Worm (Caenorhabditis elegans) whole organism, late embryonic: Measurements from ENCODE around the gene R148.5.

Experiments used
- C08G9.2 ChIP-seq: sonication (generic microtip); optimal IDR thresholded peaks from 2 replicates; lab custom pipeline; 2016; ENCODE audit warnings: mild to moderate bottlenecking, missing genetic modification characterization, moderate library complexity, missing compliant biosample characterization
- F13H6.1 ChIP-seq: sonication (generic microtip); optimal IDR thresholded peaks from 2 replicates; lab custom pipeline; 2016; ENCODE audit warnings: missing genetic modification characterization, missing compliant biosample characterization
- ceh-19 ChIP-seq: fragments of 200-800 bp; sonication (Bioruptor generic); optimal IDR thresholded peaks from 2 replicates; lab custom pipeline; 2018; ENCODE audit warnings: mild to moderate bottlenecking, missing genetic modification characterization, missing compliant biosample characterization
- ceh-48 ChIP-seq: sonication (generic microtip); optimal IDR thresholded peaks from 2 replicates; lab custom pipeline; 2016; ENCODE audit warnings: missing genetic modification characterization, inconsistent platforms, missing compliant biosample characterization
- elt-4 ChIP-seq: sonication (generic microtip); optimal IDR thresholded peaks from 2 replicates; lab custom pipeline; 2016; ENCODE audit warnings: missing genetic modification characterization, missing compliant biosample characterization
- fkh-10 ChIP-seq: fragments of 150-350 bp; optimal IDR thresholded peaks from 2 replicates; lab custom pipeline; 2014; ENCODE audit warnings: missing biosample characterization, missing genetic modification reagents, missing genetic modification characterization
- mec-3 ChIP-seq: sonication (generic microtip); optimal IDR thresholded peaks from 2 replicates; lab custom pipeline; 2016; ENCODE audit warnings: borderline replicate concordance, missing genetic modification characterization, missing compliant biosample characterization
- nhr-11 ChIP-seq: fragments of 150-350 bp; optimal IDR thresholded peaks from 2 replicates; lab custom pipeline; 2014; ENCODE audit warnings: missing biosample characterization, missing genetic modification characterization
- nhr-232 ChIP-seq: sonication (generic microtip); optimal IDR thresholded peaks from 2 replicates; lab custom pipeline; 2016; ENCODE audit warnings: missing genetic modification characterization, missing compliant biosample characterization
- pag-3 ChIP-seq: sonication (generic microtip); optimal IDR thresholded peaks from 2 replicates; lab custom pipeline; 2016; ENCODE audit warnings: missing compliant biosample characterization, missing genetic modification characterization, borderline replicate concordance
- pha-2 ChIP-seq: sonication (generic microtip); optimal IDR thresholded peaks from 2 replicates; lab custom pipeline; 2017; ENCODE audit warnings: mild to moderate bottlenecking, missing genetic modification characterization, missing compliant biosample characterization
- pha-4 ChIP-seq: fragments of 150-350 bp; optimal IDR thresholded peaks from 2 replicates; lab custom pipeline; 2018; ENCODE audit warnings: missing biosample characterization, missing genetic modification reagents, missing genetic modification characterization
- syd-9 ChIP-seq: sonication (generic microtip); optimal IDR thresholded peaks from 2 replicates; lab custom pipeline; 2016; ENCODE audit warnings: mild to moderate bottlenecking, missing genetic modification characterization, moderate library complexity, missing compliant biosample characterization

DNA sequence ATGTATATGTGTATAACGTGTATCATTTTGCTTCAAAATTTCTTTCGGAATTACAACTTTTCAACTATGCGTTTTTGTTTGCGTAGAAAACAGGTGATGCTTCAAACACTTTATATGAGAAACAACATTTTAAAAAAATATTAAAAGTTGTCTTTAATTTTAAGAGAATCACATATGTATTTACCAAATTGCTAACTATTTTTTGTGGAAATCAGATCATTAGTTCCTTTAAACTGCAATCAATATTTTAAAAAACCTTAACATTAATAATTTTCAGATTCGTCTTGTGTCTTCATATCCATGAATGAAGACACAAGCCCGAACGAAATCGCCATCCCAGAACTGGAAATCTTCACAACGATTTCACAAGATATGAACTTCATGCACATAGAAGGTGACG, 12.6 kb upstream of the R148.5 start, which contains the start of gene C44B11.6:
- TF ChIP-seq pha-4: no peak
- no peak for TF ChIP-seq pag-3
- TF ChIP-seq pha-2 (tag; lab: Kevin White, UChicago): no peak
- TF ChIP-seq nhr-11: no peak
- no peak for TF ChIP-seq nhr-232
- no peak for TF ChIP-seq syd-9 (tag; lab: Kevin White, UChicago)
- TF ChIP-seq mec-3 (tag; lab: Kevin White, UChicago): no peak
- TF ChIP-seq ceh-19 (GFP tag; lab: Kevin White, UChicago): no peak
- no peak for TF ChIP-seq elt-4 (tag; lab: Kevin White, UChicago)
- TF ChIP-seq F13H6.1 (tag; lab: Kevin White, UChicago): no peak
- no peak for TF ChIP-seq ceh-48
- no peak for TF ChIP-seq C08G9.2 (tag; lab: Kevin White, UChicago)
- no peak for TF ChIP-seq fkh-10
